Fruit fly (Drosophila melanogaster) whole organism, embryonic: Measurements from ENCODE around the gene CG5863.

Experiments
- BtbVII ChIP-seq: fragments of 200-800 bp; sonication (Bioruptor generic); optimal IDR thresholded peaks from 3 replicates; lab custom pipeline; 2017; ENCODE audit warnings: missing biosample characterization, mild to moderate bottlenecking, missing genetic modification characterization
- CG10543 ChIP-seq: fragments of 200-800 bp; sonication (Bioruptor generic); optimal IDR thresholded peaks from 3 replicates; lab custom pipeline; 2017; ENCODE audit warnings: missing biosample characterization, mild to moderate bottlenecking, missing genetic modification characterization, moderate library complexity
- CG11085 ChIP-seq: fragments of 200-800 bp; sonication (Bioruptor generic); IDR thresholded peaks from 2 replicates; pipeline ENCODE4 v1.3.6; 2022; ENCODE audit warnings: missing biosample characterization, missing genetic modification characterization
- CG11093 ChIP-seq: fragments of 200-800 bp; sonication (Bioruptor generic); IDR thresholded peaks from 3 replicates; pipeline ENCODE4 v1.3.6; 2022; ENCODE audit warnings: missing biosample characterization, missing genetic modification characterization
- CG11723 ChIP-seq: fragments of 200-800 bp; sonication (Bioruptor generic); optimal IDR thresholded peaks from 2 replicates; lab custom pipeline; 2017; ENCODE audit warnings: missing biosample characterization, mild to moderate bottlenecking, missing genetic modification characterization
- CG12071 ChIP-seq: fragments of 200-800 bp; sonication (Bioruptor generic); optimal IDR thresholded peaks from 3 replicates; lab custom pipeline; 2018; ENCODE audit warnings: missing biosample characterization, mild to moderate bottlenecking, missing genetic modification characterization
- CG1233 ChIP-seq: fragments of 200-800 bp; sonication (Bioruptor generic); optimal IDR thresholded peaks from 4 replicates; lab custom pipeline; 2018; ENCODE audit warnings: missing biosample characterization, mild to moderate bottlenecking, missing genetic modification characterization
- CG14050 ChIP-seq: fragments of 200-800 bp; sonication (Bioruptor generic); IDR thresholded peaks from 3 replicates; pipeline ENCODE4 v1.3.6; 2022; ENCODE audit warnings: missing biosample characterization, missing genetic modification characterization
- CG15073 ChIP-seq: fragments of 200-800 bp; sonication (Bioruptor generic); optimal IDR thresholded peaks from 2 replicates; lab custom pipeline; 2016; ENCODE audit warnings: missing biosample characterization, missing genetic modification characterization
- CG1529 ChIP-seq: fragments of 200-800 bp; sonication (Bioruptor generic); optimal IDR thresholded peaks from 3 replicates; lab custom pipeline; 2018; ENCODE audit warnings: missing biosample characterization, missing genetic modification characterization
- CG1602 ChIP-seq: fragments of 200-800 bp; sonication (Bioruptor generic); optimal IDR thresholded peaks from 3 replicates; lab custom pipeline; 2016; ENCODE audit warnings: missing biosample characterization, missing genetic modification characterization
- CG17328 ChIP-seq: fragments of 200-800 bp; sonication (Bioruptor generic); IDR thresholded peaks from 2 replicates; pipeline ENCODE4 v1.3.6; 2022; ENCODE audit warnings: missing biosample characterization, missing genetic modification characterization
- CG17568 ChIP-seq: fragments of 200-800 bp; sonication (Bioruptor generic); optimal IDR thresholded peaks from 2 replicates; lab custom pipeline; 2018; ENCODE audit warnings: missing biosample characterization, mild to moderate bottlenecking, missing genetic modification characterization, moderate library complexity
- CG17829 ChIP-seq: fragments of 200-800 bp; optimal IDR thresholded peaks from 2 replicates; lab custom pipeline; 2019; ENCODE audit warnings: missing biosample characterization, mild to moderate bottlenecking, missing genetic modification characterization, moderate library complexity
- CG2129 ChIP-seq: fragments of 200-800 bp; sonication (Bioruptor generic); IDR thresholded peaks from 2 replicates; pipeline ENCODE4 v1.3.6; 2022; ENCODE audit warnings: missing biosample characterization, missing genetic modification characterization; ENCODE audit not compliant: partially characterized antibody
- CG31441 ChIP-seq: fragments of 200-800 bp; sonication (Bioruptor generic); IDR thresholded peaks from 2 replicates; pipeline ENCODE4 v1.3.6; 2022; ENCODE audit warnings: missing biosample characterization, missing genetic modification characterization
- CG3407 ChIP-seq: fragments of 200-800 bp; sonication (Bioruptor generic); optimal IDR thresholded peaks from 2 replicates; lab custom pipeline; 2018; ENCODE audit warnings: missing biosample characterization, mild to moderate bottlenecking, missing genetic modification characterization
- CG34376 ChIP-seq: fragments of 200-800 bp; sonication (Bioruptor generic); optimal IDR thresholded peaks from 2 replicates; lab custom pipeline; 2018; ENCODE audit warnings: missing biosample characterization, mild to moderate bottlenecking, missing genetic modification characterization
- CG4282 ChIP-seq: fragments of 200-800 bp; sonication (Bioruptor generic); optimal IDR thresholded peaks from 2 replicates; lab custom pipeline; 2016; ENCODE audit warnings: missing biosample characterization, missing genetic modification characterization
- CG6654 ChIP-seq: fragments of 200-800 bp; sonication (Bioruptor generic); optimal IDR thresholded peaks from 2 replicates; lab custom pipeline; 2017; ENCODE audit warnings: missing biosample characterization, mild to moderate bottlenecking, missing genetic modification characterization
- CG7556 ChIP-seq: fragments of 200-800 bp; sonication (Bioruptor generic); optimal IDR thresholded peaks from 2 replicates; lab custom pipeline; 2017; ENCODE audit warnings: missing biosample characterization, mild to moderate bottlenecking, missing genetic modification characterization
- CG9876 ChIP-seq: fragments of 200-800 bp; sonication (Bioruptor generic); optimal IDR thresholded peaks from 2 replicates; lab custom pipeline; 2016; ENCODE audit warnings: missing biosample characterization, missing genetic modification characterization
- E2f1 ChIP-seq: fragments of 200-800 bp; sonication (Bioruptor generic); IDR thresholded peaks from 2 replicates; pipeline ENCODE4 v1.3.6; 2022; ENCODE audit warnings: missing biosample characterization, missing genetic modification characterization
- H15 ChIP-seq: fragments of 200-800 bp; sonication (Bioruptor generic); IDR thresholded peaks from 3 replicates; pipeline ENCODE4 v1.3.6; 2022; ENCODE audit warnings: missing biosample characterization, missing genetic modification characterization
- HHEX ChIP-seq: fragments of 200-800 bp; sonication (Bioruptor generic); optimal IDR thresholded peaks from 3 replicates; lab custom pipeline; 2017; ENCODE audit warnings: missing biosample characterization, mild to moderate bottlenecking, missing genetic modification characterization, missing genetic modification reagents
- MBD-R2 ChIP-seq: fragments of 200-800 bp; sonication (Bioruptor generic); IDR thresholded peaks from 2 replicates; pipeline ENCODE4 v1.3.6; 2022; ENCODE audit warnings: missing biosample characterization, missing genetic modification characterization
- MTF-1 ChIP-seq: fragments of 200-800 bp; sonication (Bioruptor generic); optimal IDR thresholded peaks from 2 replicates; lab custom pipeline; 2018; ENCODE audit warnings: missing biosample characterization, mild to moderate bottlenecking, missing genetic modification characterization, borderline replicate concordance
- NC2α ChIP-seq: fragments of 200-800 bp; sonication (Bioruptor generic); optimal IDR thresholded peaks from 2 replicates; lab custom pipeline; 2016; ENCODE audit warnings: missing biosample characterization, missing genetic modification characterization
- NK7.1 ChIP-seq: fragments of 200-800 bp; sonication (Bioruptor generic); optimal IDR thresholded peaks from 3 replicates; lab custom pipeline; 2016; ENCODE audit warnings: missing biosample characterization, missing genetic modification characterization
- PHDP ChIP-seq: fragments of 200-800 bp; sonication (Bioruptor generic); optimal IDR thresholded peaks from 3 replicates; lab custom pipeline; 2018; ENCODE audit warnings: missing biosample characterization, mild to moderate bottlenecking, missing genetic modification characterization, moderate library complexity
- Poxn ChIP-seq: fragments of 200-800 bp; sonication (Bioruptor generic); IDR thresholded peaks from 2 replicates; pipeline ENCODE4 v1.3.6; 2022; ENCODE audit warnings: missing biosample characterization, missing genetic modification characterization
- Ravus ChIP-seq: fragments of 200-800 bp; sonication (Bioruptor generic); IDR thresholded peaks from 2 replicates; pipeline ENCODE4 v1.3.6; 2022; ENCODE audit warnings: missing biosample characterization, missing genetic modification characterization
- Sox100B ChIP-seq: fragments of 200-800 bp; sonication (Bioruptor generic); optimal IDR thresholded peaks from 3 replicates; lab custom pipeline; 2018; ENCODE audit warnings: missing biosample characterization, mild to moderate bottlenecking, missing genetic modification characterization
- ara ChIP-seq: fragments of 200-800 bp; sonication (Bioruptor generic); IDR thresholded peaks from 2 replicates; pipeline ENCODE4 v1.3.6; 2022; ENCODE audit warnings: missing biosample characterization, missing genetic modification characterization
- ato ChIP-seq: fragments of 200-800 bp; sonication (Bioruptor generic); IDR thresholded peaks from 2 replicates; pipeline ENCODE4 v1.3.6; 2022; ENCODE audit warnings: missing biosample characterization, missing genetic modification characterization; ENCODE audit not compliant: partially characterized antibody
- btn ChIP-seq: fragments of 200-800 bp; sonication (Bioruptor generic); optimal IDR thresholded peaks from 2 replicates; lab custom pipeline; 2016; ENCODE audit warnings: missing biosample characterization, missing genetic modification characterization
- cato ChIP-seq: fragments of 200-800 bp; sonication (Bioruptor generic); optimal IDR thresholded peaks from 2 replicates; lab custom pipeline; 2016; ENCODE audit warnings: missing biosample characterization, missing genetic modification characterization, borderline replicate concordance
- crc ChIP-seq: fragments of 200-800 bp; sonication (Bioruptor generic); optimal IDR thresholded peaks from 2 replicates; lab custom pipeline; 2016; ENCODE audit warnings: missing biosample characterization, missing genetic modification characterization
- fu2 ChIP-seq: fragments of 200-800 bp; sonication (Bioruptor generic); optimal IDR thresholded peaks from 2 replicates; lab custom pipeline; 2016; ENCODE audit warnings: missing biosample characterization, missing genetic modification characterization
- her ChIP-seq: fragments of 200-800 bp; sonication (Bioruptor generic); optimal IDR thresholded peaks from 2 replicates; lab custom pipeline; 2016; ENCODE audit warnings: missing biosample characterization, missing genetic modification characterization
- jumu ChIP-seq: fragments of 200-800 bp; sonication (Bioruptor generic); optimal IDR thresholded peaks from 3 replicates; lab custom pipeline; 2016; ENCODE audit warnings: missing biosample characterization, missing genetic modification characterization
- kni ChIP-seq: fragments of 200-800 bp; sonication (Bioruptor generic); optimal IDR thresholded peaks from 3 replicates; lab custom pipeline; 2017; ENCODE audit warnings: mild to moderate bottlenecking, missing biosample characterization, missing genetic modification reagents, missing genetic modification characterization
- knrl ChIP-seq: fragments of 200-800 bp; sonication (Bioruptor generic); IDR thresholded peaks from 3 replicates; pipeline ENCODE4 v1.3.6; 2022; ENCODE audit warnings: missing biosample characterization, missing genetic modification characterization; ENCODE audit not compliant: partially characterized antibody
- pum ChIP-seq: fragments of 200-800 bp; sonication (Bioruptor generic); optimal IDR thresholded peaks from 2 replicates; lab custom pipeline; 2016; ENCODE audit warnings: missing biosample characterization, missing genetic modification characterization
- shn ChIP-seq: fragments of 200-800 bp; sonication (Bioruptor generic); optimal IDR thresholded peaks from 3 replicates; lab custom pipeline; 2016; ENCODE audit warnings: missing biosample characterization, missing genetic modification characterization
- slou ChIP-seq: fragments of 200-800 bp; sonication (Bioruptor generic); optimal IDR thresholded peaks from 3 replicates; lab custom pipeline; 2016; ENCODE audit warnings: missing biosample characterization, missing genetic modification characterization
- tio ChIP-seq: fragments of 200-800 bp; sonication (Bioruptor generic); optimal IDR thresholded peaks from 2 replicates; lab custom pipeline; 2017; ENCODE audit warnings: missing biosample characterization, missing genetic modification characterization, inconsistent platforms
- unpg ChIP-seq: fragments of 200-800 bp; sonication (Bioruptor generic); optimal IDR thresholded peaks from 3 replicates; lab custom pipeline; 2018; ENCODE audit warnings: missing biosample characterization, mild to moderate bottlenecking, missing genetic modification characterization, moderate library complexity
- wdn ChIP-seq: fragments of 200-800 bp; sonication (Bioruptor generic); IDR thresholded peaks from 2 replicates; pipeline ENCODE4 v1.3.6; 2022; ENCODE audit warnings: missing biosample characterization, missing genetic modification characterization

CG5863 gene

DNA sequence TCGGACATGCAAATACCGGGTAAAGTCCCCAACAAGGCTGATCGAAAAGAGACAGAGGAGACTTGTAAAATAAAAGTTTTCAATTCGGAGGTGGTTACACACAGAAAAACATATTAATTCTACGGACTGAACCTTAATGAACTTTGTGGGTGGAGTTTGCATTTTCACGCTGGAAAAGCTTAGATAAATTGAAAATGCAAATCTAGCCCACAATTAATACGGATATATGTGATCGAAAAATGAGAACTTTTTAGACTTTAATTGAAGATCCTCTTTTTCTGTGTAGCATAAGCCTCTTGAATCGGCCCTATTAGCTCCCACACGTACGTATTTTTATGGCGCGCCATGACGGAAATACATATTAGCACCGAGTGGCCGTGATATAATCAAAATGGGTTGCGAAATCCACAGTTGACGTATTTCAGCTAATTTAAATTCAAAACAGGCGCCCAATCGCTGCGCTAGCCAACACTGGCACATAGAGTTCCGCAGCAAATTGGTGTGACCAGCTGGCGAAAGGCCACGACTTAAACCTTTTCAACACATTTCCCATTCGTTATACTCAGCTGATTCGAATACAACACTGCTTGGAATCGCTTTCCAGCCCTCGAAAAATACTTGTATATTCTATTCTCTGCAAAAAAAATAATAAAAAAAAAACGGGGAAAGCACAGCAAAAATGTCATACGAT lies 25.4 kb upstream of the CG5863 start (continued):
- TF ChIP-seq CG11085 (GFP tag; lab: Robert Waterston, UW) (no peak), knrl (GFP tag; lab: Robert Waterston, UW) (peak; percentile 39; the same call in 1 of the 3 replicates), CG1233 (GFP tag; lab: Kevin White, UChicago) (peak; percentile 9), ara (GFP tag; lab: Robert Waterston, UW) (peak; percentile 40; the same call in 1 of the 2 replicates), kni (GFP tag; lab: Kevin White, UChicago) (no peak), CG1602 (GFP tag; lab: Kevin White, UChicago) (no peak), NC2α (no peak), NK7.1 (peak; percentile 17), cato (GFP tag; lab: Kevin White, UChicago) (peak; percentile 13), Ravus (no peak), E2f1 (0 out of 2 replicates have a peak, but pooled peaks have one; percentile 18), slou (GFP tag; lab: Kevin White, UChicago) (no peak), CG34376 (GFP tag; lab: Kevin White, UChicago) (peak; percentile 63), CG17568 (GFP tag; lab: Kevin White, UChicago) (no peak), CG4282 (GFP tag; lab: Kevin White, UChicago) (peak; percentile 66), Sox100B (GFP tag; lab: Kevin White, UChicago) (peak; percentile 33), BtbVII (GFP tag; lab: Kevin White, UChicago) (peak; percentile 31), H15 (GFP tag; lab: Robert Waterston, UW) (peak; percentile 43; the same call in 1 of the 3 replicates), CG3407 (GFP tag; lab: Kevin White, UChicago) (no peak), crc (GFP tag; lab: Kevin White, UChicago) (peak; percentile 38), btn (GFP tag; lab: Kevin White, UChicago) (no peak), CG11093 (GFP tag; lab: Robert Waterston, UW) (peak; percentile 46; the same call in 1 of the 3 replicates), her (GFP tag; lab: Kevin White, UChicago) (peak; percentile 55), CG12071 (GFP tag; lab: Kevin White, UChicago) (peak; percentile 23), CG9876 (GFP tag; lab: Kevin White, UChicago) (no peak), CG17829 (tag; lab: Kevin White, UChicago) (peak; percentile 56), pum (GFP tag; lab: Kevin White, UChicago) (peak; percentile 70), Poxn (GFP tag; lab: Robert Waterston, UW) (0 out of 2 replicates have a peak, but pooled peaks have one; percentile 38), MBD-R2 (GFP tag; lab: Robert Waterston, UW) (peak; percentile 80), fu2 (GFP tag; lab: Kevin White, UChicago) (peak; percentile 61), ato (GFP tag; lab: Robert Waterston, UW) (no peak), jumu (peak; percentile 67), shn (GFP tag; lab: Kevin White, UChicago) (peak; percentile 22), MTF-1 (GFP tag; lab: Kevin White, UChicago) (no peak), CG1529 (GFP tag; lab: Kevin White, UChicago) (no peak), tio (peak; percentile 51), CG15073 (GFP tag; lab: Kevin White, UChicago) (no peak), wdn (no peak), HHEX (GFP tag; lab: Kevin White, UChicago) (peak; percentile 23), CG14050 (GFP tag; lab: Robert Waterston, UW) (peak; percentile 20; the same call in 2 of the 3 replicates), unpg (peak; percentile 7), CG17328 (GFP tag; lab: Robert Waterston, UW) (peak; percentile 7; the same call in 1 of the 2 replicates), PHDP (tag; lab: Kevin White, UChicago) (peak; percentile 34), CG31441 (GFP tag; lab: Robert Waterston, UW) (peak; percentile 42), CG7556 (GFP tag; lab: Kevin White, UChicago) (peak; percentile 37), CG11723 (no peak), CG10543 (peak; percentile 44), CG6654 (GFP tag; lab: Kevin White, UChicago) (no peak), CG2129 (GFP tag; lab: Robert Waterston, UW) (no peak)
